Fruit fly (Drosophila melanogaster): ENCODE measurements around the gene CG44195.

CG44195 gene

dm6 chr3L:7718561-7719417 lies 23.3 kb upstream of the CG44195 start, which contains the start of gene Mcad (continued):
- TF ChIP-seq Atf-2 (GFP tag; optimal IDR thresholded peaks at IDR 0.05) (peak; percentile 16), Dbx (GFP tag; IDR thresholded peaks at IDR 0.05) (peak; percentile 97), Chrac-16 (GFP tag; optimal IDR thresholded peaks at IDR 0.05) (peak; percentile 76), Sox102F (GFP tag; optimal IDR thresholded peaks at IDR 0.05) (peak; percentile 88), trh (GFP tag; optimal IDR thresholded peaks at IDR 0.05) (peak; percentile 45), Dp (GFP tag; optimal IDR thresholded peaks at IDR 0.05) (no peak), ato (GFP tag; IDR thresholded peaks at IDR 0.05; ENCODE audit: partially characterized antibody) (no peak), phol (tag; optimal IDR thresholded peaks at IDR 0.05) (peak; percentile 98), CG7963 (GFP tag; IDR thresholded peaks at IDR 0.05; ENCODE audit: partially characterized antibody) (no peak), Oaz (GFP tag; IDR thresholded peaks at IDR 0.05) (peak; percentile 65), CG6175 (GFP tag; IDR thresholded peaks at IDR 0.05) (no peak; the same call in 2 of the 3 replicates), zen2 (GFP tag; IDR thresholded peaks at IDR 0.05; ENCODE audit: partially characterized antibody) (no peak), caup (GFP tag; optimal IDR thresholded peaks at IDR 0.05; ENCODE audit: severe bottlenecking) (peak; percentile 93), Scr (GFP tag; IDR thresholded peaks at IDR 0.05; ENCODE audit: partially characterized antibody) (no peak), slp2 (GFP tag; optimal IDR thresholded peaks at IDR 0.05) (peak; percentile 53), NC2β (GFP tag; optimal IDR thresholded peaks at IDR 0.05) (no peak), Asciz (GFP tag; optimal IDR thresholded peaks at IDR 0.05) (peak; percentile 95), D19B (GFP tag; optimal IDR thresholded peaks at IDR 0.05) (peak; percentile 100), wor (GFP tag; IDR thresholded peaks at IDR 0.05) (peak; percentile 89), CG17568 (GFP tag; optimal IDR thresholded peaks at IDR 0.05) (peak; percentile 77), stc (GFP tag; IDR thresholded peaks at IDR 0.05) (peak; percentile 95), Abd-B (GFP tag; optimal IDR thresholded peaks at IDR 0.05) (peak; percentile 96), hkb (optimal IDR thresholded peaks at IDR 0.05) (no peak), hkb (GFP tag; IDR thresholded peaks at IDR 0.05) (peak; percentile 94), CG13424 (tag; optimal IDR thresholded peaks at IDR 0.05) (peak; percentile 88), Hr39 (optimal IDR thresholded peaks at IDR 0.05) (no peak), Elba2 (GFP tag; optimal IDR thresholded peaks at IDR 0.05) (no peak), lmd (GFP tag; IDR thresholded peaks at IDR 0.05) (peak; percentile 88), seq (GFP tag; IDR thresholded peaks at IDR 0.05) (peak; percentile 79), Adf1 (GFP tag; IDR thresholded peaks at IDR 0.05) (peak; percentile 75), Xbp1 (GFP tag; optimal IDR thresholded peaks at IDR 0.05) (peak; percentile 85), CG17612 (GFP tag; IDR thresholded peaks at IDR 0.05) (peak; percentile 79; the same call in 1 of the 2 replicates), CG31388 (GFP tag; optimal IDR thresholded peaks at IDR 0.05) (peak; percentile 91), vnd (GFP tag; IDR thresholded peaks at IDR 0.05; ENCODE audit: partially characterized antibody) (no peak), Rfx (GFP tag; IDR thresholded peaks at IDR 0.05) (peak; percentile 95), dmrt99B (tag; optimal IDR thresholded peaks at IDR 0.05) (peak; percentile 98), CG15479 (GFP tag; optimal IDR thresholded peaks at IDR 0.05) (no peak), CG34224 (GFP tag; IDR thresholded peaks at IDR 0.05; ENCODE audit: partially characterized antibody) (no peak), repo (GFP tag; optimal IDR thresholded peaks at IDR 0.05) (peak; percentile 24), CG10959 (GFP tag; IDR thresholded peaks at IDR 0.05) (peak; percentile 56), CG3065 (GFP tag; optimal IDR thresholded peaks at IDR 0.05) (peak; percentile 16), CG12299 (tag; optimal IDR thresholded peaks at IDR 0.05) (peak; percentile 72), sim (GFP tag; IDR thresholded peaks at IDR 0.05) (no peak; the same call in 1 of the 2 replicates), ranshi (GFP tag; IDR thresholded peaks at IDR 0.05) (peak; percentile 96), CG14050 (GFP tag; IDR thresholded peaks at IDR 0.05) (peak; percentile 79), psq (GFP tag; optimal IDR thresholded peaks at IDR 0.05) (peak; percentile 51), CG1603 (tag; optimal IDR thresholded peaks at IDR 0.05) (peak; percentile 45), NfI (GFP tag; optimal IDR thresholded peaks at IDR 0.05) (peak; percentile 84), CG2120 (GFP tag; optimal IDR thresholded peaks at IDR 0.05) (peak; percentile 90)
